Worm (Caenorhabditis elegans): ENCODE data around the gene F57G4.11.
A peak's percentile ranks its signal among the peaks of the same experiment; 100 is the strongest.
"Not testable (repeated sequence)": the region's sequence is repeated elsewhere in the genome, so short reads cannot be mapped to it uniquely, and the experiment has no call there.

F57G4.11 gene

DNA sequence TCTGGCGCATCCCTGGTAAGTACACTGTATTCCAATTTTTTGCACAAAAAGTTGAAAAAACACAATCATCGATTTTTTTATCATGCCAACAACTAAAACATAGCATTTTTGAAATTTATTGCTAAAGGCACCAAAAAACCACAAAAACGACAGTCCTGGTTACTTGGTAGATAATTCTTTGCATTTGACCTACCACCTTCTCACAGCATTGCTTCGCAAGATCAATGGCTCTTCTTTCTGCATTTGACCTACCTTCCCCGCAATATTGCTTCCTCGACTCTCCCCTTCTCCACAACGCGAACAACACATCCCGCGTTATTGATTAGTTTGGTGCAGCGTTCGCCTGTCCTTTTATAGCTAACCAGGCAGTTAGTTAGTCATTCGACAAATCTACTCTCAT, 23.5 kb upstream of the F57G4.11 start, which contains the start of gene ztf-25:
ztf-25 (plus strand) TSS at position 301 of the 400 bp plus-strand sequence.
- TF ChIP-seq ceh-83 (GFP tag; optimal IDR thresholded peaks at IDR 0.05) = no peak

DNA sequence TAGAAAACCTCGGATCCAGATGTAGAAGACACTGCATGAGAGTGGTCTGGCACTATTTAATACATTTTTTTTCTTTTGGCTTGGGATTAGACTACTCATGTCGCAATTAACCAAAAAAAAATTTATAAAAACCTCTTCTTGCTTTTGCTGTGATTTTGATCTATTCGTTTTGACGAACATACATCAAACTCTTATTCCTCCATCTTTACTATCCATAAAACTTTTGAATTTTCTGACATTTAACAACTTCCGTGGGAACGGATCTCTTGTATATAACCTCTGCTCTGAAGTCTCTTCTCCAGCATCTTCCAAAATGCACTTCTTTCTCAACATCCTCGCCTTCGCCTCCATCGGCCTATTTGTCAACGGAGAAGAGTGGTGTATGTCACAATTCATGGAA, 19.0 kb upstream of the F57G4.11 start, which contains the start of gene Y6G8.16:
Y6G8.16 (plus strand) TSS at position 301 of the 400 bp plus-strand sequence.
- not testable (repeated sequence) for TF ChIP-seq unc-39 (tag; optimal IDR thresholded peaks at IDR 0.05); tbx-8 (GFP tag; optimal IDR thresholded peaks at IDR 0.05); flh-1 (GFP tag; optimal IDR thresholded peaks at IDR 0.05)

DNA sequence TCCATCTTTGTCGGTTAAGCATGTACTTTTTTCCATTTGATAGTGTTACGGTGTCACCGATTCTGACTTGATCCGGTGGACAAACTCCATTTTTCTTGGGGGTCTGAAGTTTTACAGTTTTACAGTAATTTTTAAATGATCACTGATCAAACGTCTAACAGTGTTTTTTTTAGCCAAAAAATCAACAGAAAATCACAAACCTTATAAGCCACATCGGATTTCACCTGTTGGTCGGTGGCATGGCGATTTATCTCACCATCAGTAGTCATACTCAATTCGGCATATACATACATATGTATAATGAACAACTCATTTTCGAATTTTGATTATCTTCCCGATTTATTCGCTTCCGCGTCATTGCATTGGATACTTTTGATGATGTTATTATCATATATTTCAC, 17.2 kb upstream of the F57G4.11 start, which contains the start of gene srz-91:
srz-91 (plus strand) TSS at position 301 of the 400 bp plus-strand sequence.
- TF ChIP-seq mls-2 (tag; optimal IDR thresholded peaks at IDR 0.05) (no peak), elt-3 (tag; optimal IDR thresholded peaks at IDR 0.05) (no peak), ztf-11 (tag; optimal IDR thresholded peaks at IDR 0.05) (no peak), blmp-1 (tag; optimal IDR thresholded peaks at IDR 0.05) (no peak), bed-3 (GFP tag; optimal IDR thresholded peaks at IDR 0.05) (no peak), flh-1 (GFP tag; optimal IDR thresholded peaks at IDR 0.05) (no peak), unc-39 (tag; optimal IDR thresholded peaks at IDR 0.05) (no peak)

DNA sequence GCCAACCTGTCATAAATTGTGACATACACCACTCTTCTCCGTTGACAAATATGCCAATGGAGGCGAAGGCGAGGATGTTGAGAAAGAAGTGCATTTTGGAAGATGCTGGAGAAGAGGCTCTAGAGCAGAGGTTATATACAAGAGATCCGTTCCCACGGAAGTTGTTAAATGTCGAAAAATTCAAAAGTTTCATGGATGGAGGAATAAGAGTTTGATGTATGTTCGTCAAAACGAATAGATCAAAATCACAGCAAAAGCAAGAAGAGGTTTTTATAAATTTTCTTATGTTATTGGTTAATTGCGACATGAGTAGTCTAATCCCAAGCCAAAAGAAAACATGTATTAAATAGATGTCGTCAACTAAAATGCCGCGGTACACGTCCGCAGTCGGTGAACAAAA, 14.5 kb upstream of the F57G4.11 start, which contains the start of gene Y6G8.15:
Y6G8.15 (minus strand) TSS at position 101 of the 400 bp plus-strand sequence.
- not testable (repeated sequence) for TF ChIP-seq bed-3 (GFP tag; optimal IDR thresholded peaks at IDR 0.05); ham-2 (GFP tag; optimal IDR thresholded peaks at IDR 0.05); ztf-11 (tag; optimal IDR thresholded peaks at IDR 0.05)

DNA sequence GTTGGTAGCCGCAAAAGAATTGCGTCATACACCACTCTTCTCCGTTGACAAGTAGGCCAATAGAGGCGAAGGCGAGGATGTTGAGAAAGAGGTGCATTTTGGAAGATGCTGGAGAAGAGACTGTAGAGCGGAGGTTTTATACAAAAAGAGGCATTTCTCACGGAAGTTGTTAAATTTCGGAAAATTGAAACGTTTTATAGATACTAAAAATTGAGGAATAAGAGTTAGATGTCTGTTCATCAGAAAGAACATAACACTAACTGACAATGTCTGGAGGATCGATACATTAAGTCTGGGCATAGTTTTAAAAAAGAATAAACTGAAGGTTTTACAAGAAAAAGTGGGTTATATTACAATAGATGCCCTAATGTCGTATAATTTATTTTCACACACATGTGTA, 10.8 kb upstream of the F57G4.11 start, which contains the start of gene Y6G8.14:
Y6G8.14 (minus strand) TSS at position 101 of the 400 bp plus-strand sequence.
- TF ChIP-seq nhr-2 (tag; optimal IDR thresholded peaks at IDR 0.05) (no peak), ham-2 (GFP tag; optimal IDR thresholded peaks at IDR 0.05) (no peak), ceh-83 (GFP tag; optimal IDR thresholded peaks at IDR 0.05) (no peak), zip-8 (tag; optimal IDR thresholded peaks at IDR 0.05) (peak; percentile 14), sem-2 (GFP tag; optimal IDR thresholded peaks at IDR 0.05) (no peak), mep-1 (tag; optimal IDR thresholded peaks at IDR 0.05) (no peak)

DNA sequence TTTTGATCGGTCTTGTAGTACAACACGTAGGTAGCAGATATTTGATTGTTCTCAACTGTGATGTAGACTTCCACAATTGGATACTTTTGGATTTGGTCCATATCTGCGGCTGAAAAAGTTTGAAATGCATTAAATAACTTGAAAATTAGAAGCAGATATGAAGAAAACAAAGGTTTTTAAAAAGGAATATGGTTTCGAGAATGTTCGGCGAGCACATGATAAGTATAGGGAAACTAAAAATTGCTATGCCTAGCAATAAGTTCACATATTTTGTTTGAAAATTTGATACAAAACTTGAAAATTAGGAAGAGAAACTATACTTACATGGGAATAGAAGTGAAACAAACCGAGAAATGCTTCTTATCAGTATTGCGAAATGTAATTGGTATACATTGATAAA, 9.4 kb upstream of the F57G4.11 start, which contains the start of gene Y6G8.5:
Y6G8.5 (minus strand) TSS at position 101 of the 400 bp plus-strand sequence.
- TF ChIP-seq snpc-4 (tag; optimal IDR thresholded peaks at IDR 0.05) (no peak), lin-32 (GFP tag; optimal IDR thresholded peaks at IDR 0.05) (no peak), nhr-237 (tag; optimal IDR thresholded peaks at IDR 0.05) (no peak), hlh-1 (tag; optimal IDR thresholded peaks at IDR 0.05) (no peak)

DNA sequence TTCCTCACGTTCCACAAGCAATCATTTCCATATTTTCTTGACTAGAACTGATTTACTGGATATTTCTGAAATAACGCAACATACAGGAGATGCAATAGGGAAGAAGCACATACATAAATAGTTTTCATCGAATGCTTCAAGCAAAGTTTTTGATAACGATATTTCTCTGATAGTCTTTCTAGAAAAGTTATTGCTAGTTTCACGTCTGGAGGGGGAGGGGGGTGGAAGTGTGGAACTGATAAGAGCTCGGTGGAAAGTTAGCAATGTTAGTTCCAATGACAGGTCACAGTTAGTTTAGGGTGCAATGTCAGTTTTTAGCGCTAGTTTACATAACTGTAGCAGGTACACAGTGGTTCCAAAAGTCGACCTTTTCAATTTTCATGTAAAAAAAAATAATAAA, 8.2 kb upstream of the F57G4.11 start, which contains the start of gene Y6G8.6:
Y6G8.6 (minus strand) TSS at position 98 of the 400 bp plus-strand sequence.
- no peak for TF ChIP-seq lin-13 (tag; optimal IDR thresholded peaks at IDR 0.05)
- no peak for TF ChIP-seq ceh-43 (GFP tag; optimal IDR thresholded peaks at IDR 0.05)
- no peak for TF ChIP-seq unc-62 (GFP tag; optimal IDR thresholded peaks at IDR 0.05)
- no peak for TF ChIP-seq mls-2 (tag; optimal IDR thresholded peaks at IDR 0.05)
- TF ChIP-seq ztf-11 (tag; optimal IDR thresholded peaks at IDR 0.05) = no peak
- no peak for TF ChIP-seq sptf-1 (tag; optimal IDR thresholded peaks at IDR 0.05)
- no peak for TF ChIP-seq mep-1 (tag; optimal IDR thresholded peaks at IDR 0.05)

DNA sequence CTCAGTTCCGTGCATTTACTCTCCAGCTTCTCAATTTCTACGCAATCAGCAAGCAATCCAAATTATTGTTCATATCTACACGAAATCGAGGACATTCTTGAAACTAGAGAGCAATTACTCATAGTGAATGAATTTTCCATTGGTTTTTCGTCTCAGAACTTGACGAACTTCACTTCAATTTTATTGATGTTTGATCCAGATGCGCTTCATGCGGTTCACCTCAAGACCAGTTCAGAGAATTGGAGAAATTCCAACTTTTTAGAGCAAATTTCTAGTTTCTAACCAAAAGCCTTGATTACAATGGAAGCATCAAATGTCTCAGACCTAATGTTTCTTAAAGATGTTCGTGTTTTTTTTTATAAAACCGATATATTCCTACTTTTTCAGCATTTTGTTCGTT, 4.7 kb upstream of the F57G4.11 start, which contains the start of gene Y6G8.8:
Y6G8.8 (plus strand) TSS at position 301 of the 400 bp plus-strand sequence.
- TF ChIP-seq mls-2 (tag; optimal IDR thresholded peaks at IDR 0.05) (no peak), blmp-1 (tag; optimal IDR thresholded peaks at IDR 0.05) (no peak), snpc-4 (tag; optimal IDR thresholded peaks at IDR 0.05) (no peak), unc-39 (tag; optimal IDR thresholded peaks at IDR 0.05) (no peak), ces-1 (GFP tag; optimal IDR thresholded peaks at IDR 0.05) (no peak), ceh-83 (GFP tag; optimal IDR thresholded peaks at IDR 0.05) (no peak), ceh-43 (GFP tag; optimal IDR thresholded peaks at IDR 0.05) (no peak)
